Fruit fly (Drosophila melanogaster): Measurements from ENCODE around the gene CG9953.

The CG9953 gene

dm6 chr3L:6963792-6964487, 5.5 kb upstream of the CG9953 start (continued):
- TF ChIP-seq CG5245 (GFP tag; optimal IDR thresholded peaks at IDR 0.05) (peak; percentile 64), Hmx (GFP tag; optimal IDR thresholded peaks at IDR 0.05) (peak; percentile 43), Mad (GFP tag; optimal IDR thresholded peaks at IDR 0.05) (peak; percentile 71), ssp (GFP tag; IDR thresholded peaks at IDR 0.05) (peak; percentile 67), CG3065 (GFP tag; optimal IDR thresholded peaks at IDR 0.05) (peak; percentile 69), pan (optimal IDR thresholded peaks at IDR 0.05) (no peak), pan (GFP tag; optimal IDR thresholded peaks at IDR 0.05 in 1 of 2, IDR thresholded peaks at IDR 0.05 in 1 of 2) (peak in 1 of 2 experiments; percentile 72), dan (GFP tag; IDR thresholded peaks at IDR 0.05) (no peak), CG3847 (GFP tag; IDR thresholded peaks at IDR 0.05) (peak; percentile 77), Bteb2 (GFP tag; optimal IDR thresholded peaks at IDR 0.05) (peak; percentile 75), Atf-2 (GFP tag; optimal IDR thresholded peaks at IDR 0.05) (peak; percentile 75), CG17568 (GFP tag; optimal IDR thresholded peaks at IDR 0.05) (peak; percentile 76), CG4820 (GFP tag; optimal IDR thresholded peaks at IDR 0.05) (peak; percentile 83), corto (GFP tag; optimal IDR thresholded peaks at IDR 0.05) (no peak), Deaf1 (tag; optimal IDR thresholded peaks at IDR 0.05) (no peak), CG7556 (GFP tag; optimal IDR thresholded peaks at IDR 0.05) (peak; percentile 87), vnd (GFP tag; IDR thresholded peaks at IDR 0.05; ENCODE audit: partially characterized antibody) (no peak), CG11504 (tag; optimal IDR thresholded peaks at IDR 0.05) (peak; percentile 86), fd64A (GFP tag; optimal IDR thresholded peaks at IDR 0.05) (peak; percentile 61), lov (optimal IDR thresholded peaks at IDR 0.05) (no peak), lov (GFP tag; IDR thresholded peaks at IDR 0.05) (no peak), CG5180 (GFP tag; optimal IDR thresholded peaks at IDR 0.05) (no peak), dysf (GFP tag; IDR thresholded peaks at IDR 0.05) (peak; percentile 88), Chrac-16 (GFP tag; optimal IDR thresholded peaks at IDR 0.05) (peak; percentile 87), CG2120 (GFP tag; optimal IDR thresholded peaks at IDR 0.05) (peak; percentile 82), Ravus (GFP tag; IDR thresholded peaks at IDR 0.05) (no peak; the same call in 1 of the 2 replicates), gcm2 (GFP tag; optimal IDR thresholded peaks at IDR 0.05) (peak; percentile 59), CG18476 (GFP tag; optimal IDR thresholded peaks at IDR 0.05) (peak; percentile 64), YL-1 (GFP tag; optimal IDR thresholded peaks at IDR 0.05) (peak; percentile 2), CG18764 (GFP tag; optimal IDR thresholded peaks at IDR 0.05) (peak; percentile 63), CG15479 (GFP tag; optimal IDR thresholded peaks at IDR 0.05) (no peak)

DNA sequence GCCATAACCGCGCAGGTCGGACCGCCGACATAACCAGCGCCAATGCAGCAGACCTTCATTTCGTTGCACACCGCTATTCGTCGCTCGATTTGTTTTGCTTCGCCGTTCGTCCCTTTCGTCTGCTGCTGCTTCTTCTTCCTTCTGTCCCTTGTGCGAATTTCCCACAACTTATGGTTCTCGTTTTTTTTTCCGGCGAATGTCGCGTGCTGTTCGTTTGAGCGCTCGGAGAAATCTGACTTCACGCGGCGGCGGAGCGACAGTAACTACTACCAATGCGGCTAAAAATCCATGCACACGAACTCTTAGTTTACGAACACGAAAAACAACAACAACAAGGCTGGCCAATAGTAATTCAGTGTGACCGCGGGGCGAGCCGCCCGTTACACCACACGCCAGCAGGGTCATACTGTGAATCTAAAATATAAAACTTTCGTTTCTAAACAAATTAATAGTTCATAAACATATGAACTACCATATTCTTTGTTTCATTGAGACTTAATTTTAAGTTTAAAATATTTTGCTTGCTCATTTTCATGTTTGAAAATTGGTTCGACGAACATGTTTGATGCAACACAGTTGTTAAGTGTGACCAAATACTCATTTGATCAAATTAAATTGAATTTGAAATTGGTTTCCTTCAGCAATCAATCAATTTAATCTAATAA, 4.8 kb upstream of the CG9953 start, which contains the start of gene sgl:
TSS of gene sgl (minus strand) at position 271 of the 665 bp plus-strand sequence.
- TF ChIP-seq CG2199 (GFP tag; IDR thresholded peaks at IDR 0.05) = 0 out of 3 replicates have a peak, but pooled peaks have one; percentile 7
- no peak for TF ChIP-seq tgo (GFP tag; IDR thresholded peaks at IDR 0.05)
- no peak for TF ChIP-seq CG14667 (GFP tag; IDR thresholded peaks at IDR 0.05)
- no peak for TF ChIP-seq phol (tag; optimal IDR thresholded peaks at IDR 0.05)
- peak; percentile 43; the same call in 1 of the 2 replicates for TF ChIP-seq Scr (GFP tag; IDR thresholded peaks at IDR 0.05; ENCODE audit: partially characterized antibody)
- TF ChIP-seq row (GFP tag; IDR thresholded peaks at IDR 0.05) = peak; percentile 83
- TF ChIP-seq CG2712 (tag; optimal IDR thresholded peaks at IDR 0.05) = peak; percentile 7
- peak; percentile 11 for TF ChIP-seq Xbp1 (GFP tag; optimal IDR thresholded peaks at IDR 0.05)
- TF ChIP-seq CG14014 (GFP tag; IDR thresholded peaks at IDR 0.05) = peak; percentile 53; the same call in 1 of the 2 replicates
- TF ChIP-seq pho (GFP tag; optimal IDR thresholded peaks at IDR 0.05) = peak; percentile 27
- no peak for TF ChIP-seq CG3847 (GFP tag; IDR thresholded peaks at IDR 0.05)
- no peak for TF ChIP-seq CG9215 (GFP tag; IDR thresholded peaks at IDR 0.05)
- no peak for TF ChIP-seq CG31224 (GFP tag; IDR thresholded peaks at IDR 0.05)
- TF ChIP-seq Dek (tag; optimal IDR thresholded peaks at IDR 0.05) = peak; percentile 41
- peak; percentile 23 for TF ChIP-seq nmo (GFP tag; optimal IDR thresholded peaks at IDR 0.05)
- peak; percentile 76 for TF ChIP-seq Opbp (GFP tag; IDR thresholded peaks at IDR 0.05; ENCODE audit: partially characterized antibody)
- peak; percentile 79 for TF ChIP-seq sens (GFP tag)
- peak; percentile 57 for TF ChIP-seq MESR4 (GFP tag; optimal IDR thresholded peaks at IDR 0.05)
- no peak for TF ChIP-seq CG10274 (GFP tag; optimal IDR thresholded peaks at IDR 0.05)
- TF ChIP-seq Meics (GFP tag; optimal IDR thresholded peaks at IDR 0.05) = peak; percentile 2

Measured in whole organism, embryonic.